Fruit fly (Drosophila melanogaster) S2 (cell line): Measurements from ENCODE around the gene tio.
A peak's percentile ranks its signal among the peaks of the same experiment; 100 is the strongest.

ENCODE experiments used
- CG8478 ChIP-seq: fragments of >200 bp; optimal IDR thresholded peaks from 2 replicates; lab custom pipeline; 2018
- CTCF ChIP-seq, 2 experiments: fragments of >200 bp; optimal IDR thresholded peaks; 2 replicates each; lab custom pipeline; 2018

tio gene

dm6 chr2L:22018861-22019270, at the start of gene tio:
tio (plus strand) TSS chr2L:22019208.
- TF ChIP-seq CTCF (optimal IDR thresholded peaks at IDR 0.05; lab: Kevin White, UChicago) = no peak
- TF ChIP-seq CG8478 (lab: Kevin White, UChicago) = no peak

- no peak for TF ChIP-seq CG8478 (lab: Kevin White, UChicago)
- no peak for TF ChIP-seq CTCF (optimal IDR thresholded peaks at IDR 0.05; lab: Kevin White, UChicago)
Measured at dm6 chr2L:21970698-21971395, 48.2 kb upstream of the tio start.

dm6 chr2L:21974895-21975294, 44.1 kb upstream of the tio start:
- no peak for TF ChIP-seq CG8478 (lab: Kevin White, UChicago)
- no peak for TF ChIP-seq CTCF (optimal IDR thresholded peaks at IDR 0.05; lab: Kevin White, UChicago)

- TF ChIP-seq CTCF (optimal IDR thresholded peaks at IDR 0.05; lab: Kevin White, UChicago) = no peak
- no peak for TF ChIP-seq CG8478 (lab: Kevin White, UChicago)
Measured at dm6 chr2L:21992833-21993232, 26.2 kb upstream of the tio start, which contains the start of gene CG2528. CG2528 (minus strand) TSS chr2L:21992933.

dm6 chr2L:21993377-21993776, 25.6 kb upstream of the tio start:
- TF ChIP-seq CG8478 (lab: Kevin White, UChicago) (no peak), CTCF (optimal IDR thresholded peaks at IDR 0.05; lab: Kevin White, UChicago) (no peak)

- no peak for TF ChIP-seq CG8478 (lab: Kevin White, UChicago)
- no peak for TF ChIP-seq CTCF (optimal IDR thresholded peaks at IDR 0.05; lab: Kevin White, UChicago)
Measured at dm6 chr2L:22014890-22015289, 4.1 kb upstream of the tio start, which contains the start of gene CG31693. CG31693 (plus strand) TSS chr2L:22015190.

dm6 chr2L:22024362-22024761, 5.4 kb downstream of the tio start:
- TF ChIP-seq CTCF (optimal IDR thresholded peaks at IDR 0.05; lab: Kevin White, UChicago) (peak; percentile 56 to 75), CG8478 (lab: Kevin White, UChicago) (no peak)

dm6 chr2L:22036877-22037276, 17.9 kb downstream of the tio start:
- TF ChIP-seq CTCF (optimal IDR thresholded peaks at IDR 0.05; lab: Kevin White, UChicago) (no peak), CG8478 (lab: Kevin White, UChicago) (no peak)

dm6 chr2L:22037560-22037959, 18.6 kb downstream of the tio start, which contains the start of gene Grl40a:
Grl40a (plus strand) TSS chr2L:22037860.
- no peak for TF ChIP-seq CG8478 (lab: Kevin White, UChicago)
- no peak for TF ChIP-seq CTCF (optimal IDR thresholded peaks at IDR 0.05; lab: Kevin White, UChicago)

dm6 chr2L:22043777-22044176, 24.8 kb downstream of the tio start, which contains the start of gene CG31601:
CG31601 (minus strand) TSS chr2L:22043877.
- TF ChIP-seq CTCF (optimal IDR thresholded peaks at IDR 0.05; lab: Kevin White, UChicago) (no peak), CG8478 (lab: Kevin White, UChicago) (no peak)

- TF ChIP-seq CG8478 (lab: Kevin White, UChicago) (no peak), CTCF (optimal IDR thresholded peaks at IDR 0.05; lab: Kevin White, UChicago) (no peak)
Measured at dm6 chr2L:22054202-22054601, 35.2 kb downstream of the tio start, which contains the start of gene CG34173. CG34173 (minus strand) TSS chr2L:22054302.

dm6 chr2L:22059852-22060251, 40.8 kb downstream of the tio start:
- no peak for TF ChIP-seq CTCF (optimal IDR thresholded peaks at IDR 0.05; lab: Kevin White, UChicago)
- no peak for TF ChIP-seq CG8478 (lab: Kevin White, UChicago)

dm6 chr2L:22065243-22065642, 46.2 kb downstream of the tio start, which contains the start of gene CG42597:
CG42597 (minus strand) TSS chr2L:22065343.
- TF ChIP-seq CG8478 (lab: Kevin White, UChicago) = no peak
- no peak for TF ChIP-seq CTCF (optimal IDR thresholded peaks at IDR 0.05; lab: Kevin White, UChicago)

- no peak for TF ChIP-seq CTCF (optimal IDR thresholded peaks at IDR 0.05; lab: Kevin White, UChicago)
- no peak for TF ChIP-seq CG8478 (lab: Kevin White, UChicago)
Measured at dm6 chr2L:22070844-22071243, 51.8 kb downstream of the tio start, which contains the start of gene tplus3a. tplus3a (plus strand) TSS chr2L:22071144.
